Worm (Caenorhabditis elegans): Measurements from ENCODE around the gene mdt-4.
A peak's percentile ranks its signal among the peaks of the same experiment; 100 is the strongest.

The mdt-4 gene

ce11 chrII:4948118-4948517, 4.4 kb upstream of the mdt-4 start:
- TF ChIP-seq egrh-3 (GFP tag; IDR thresholded peaks at IDR 0.05) (no peak), B0336.3 (GFP tag; IDR thresholded peaks at IDR 0.05) (peak; percentile 62; the same call in 1 of the 2 replicates), atf-7 (tag; optimal IDR thresholded peaks at IDR 0.05) (no peak), F57A8.1 (GFP tag; optimal IDR thresholded peaks at IDR 0.05) (no peak), hsf-1 (GFP tag; IDR thresholded peaks at IDR 0.05) (no peak), zfh-2 (GFP tag; conservative IDR thresholded peaks at IDR 0.05) (no peak), ztf-25 (GFP tag; IDR thresholded peaks at IDR 0.05) (no peak), egl-18 (GFP tag; IDR thresholded peaks at IDR 0.05) (0 out of 2 replicates have a peak, but pooled peaks have one; percentile 54), F55B11.4 (tag; optimal IDR thresholded peaks at IDR 0.05; ENCODE audit: borderline replicate concordance, insufficient read depth) (no peak), sptf-2 (GFP tag; optimal IDR thresholded peaks at IDR 0.05) (no peak), Y95B8A.8 (GFP tag; IDR thresholded peaks at IDR 0.05) (no peak), madf-3 (GFP tag; IDR thresholded peaks at IDR 0.05) (no peak), ceh-79 (tag; optimal IDR thresholded peaks at IDR 0.05) (no peak), snpc-4 (GFP tag; optimal IDR thresholded peaks at IDR 0.05) (no peak), snpc-4 (tag; optimal IDR thresholded peaks at IDR 0.05) (no peak), lir-1 (GFP tag; conservative IDR thresholded peaks at IDR 0.05) (no peak), Y53G8AR.9 (GFP tag; conservative IDR thresholded peaks at IDR 0.05) (0 out of 2 replicates have a peak, but pooled peaks have one; percentile 47), mel-28 (tag; optimal IDR thresholded peaks at IDR 0.05; ENCODE audit: borderline replicate concordance) (no peak), mcd-1 (GFP tag; IDR thresholded peaks at IDR 0.05) (no peak), chd-7 (tag; optimal IDR thresholded peaks at IDR 0.05) (no peak), nhr-80 (tag; optimal IDR thresholded peaks at IDR 0.05) (no peak), F33H1.4 (GFP tag; IDR thresholded peaks at IDR 0.05) (no peak), K12H6.12 (tag; optimal IDR thresholded peaks at IDR 0.05) (no peak), snpc-1.3 (tag; optimal IDR thresholded peaks at IDR 0.05; ENCODE audit: insufficient read depth) (no peak), hmg-1.2 (GFP tag; IDR thresholded peaks at IDR 0.05) (peak; percentile 4; the same call in 1 of the 2 replicates), ama-1 (optimal IDR thresholded peaks at IDR 0.05) (no peak), ama-1 (GFP tag; optimal IDR thresholded peaks at IDR 0.05) (no peak), ztf-3 (GFP tag; optimal IDR thresholded peaks at IDR 0.05) (no peak), ekl-4 (GFP tag; IDR thresholded peaks at IDR 0.05) (0 out of 2 replicates have a peak, but pooled peaks have one; percentile 17), madf-6 (GFP tag; IDR thresholded peaks at IDR 0.05) (peak; percentile 43), nfyb-1 (GFP tag; IDR thresholded peaks at IDR 0.05) (0 out of 2 replicates have a peak, but pooled peaks have one; percentile 10), F39B2.1 (GFP tag; IDR thresholded peaks at IDR 0.05) (no peak), him-1 (tag; optimal IDR thresholded peaks at IDR 0.05) (no peak), ztf-22 (GFP tag; optimal IDR thresholded peaks at IDR 0.05) (no peak), ets-4 (GFP tag; optimal IDR thresholded peaks at IDR 0.05) (no peak), snpc-3.4 (tag; optimal IDR thresholded peaks at IDR 0.05) (peak; percentile 46), aptf-3 (GFP tag; IDR thresholded peaks at IDR 0.05) (no peak), F23B12.7 (tag; optimal IDR thresholded peaks at IDR 0.05; ENCODE audit: insufficient read depth) (no peak), zim-3 (tag; optimal IDR thresholded peaks at IDR 0.05) (no peak), ztf-6 (GFP tag; IDR thresholded peaks at IDR 0.05) (no peak), repo-1 (tag; optimal IDR thresholded peaks at IDR 0.05) (peak; percentile 63), nhr-120 (GFP tag; IDR thresholded peaks at IDR 0.05) (no peak), gei-17 (GFP tag; optimal IDR thresholded peaks at IDR 0.05) (no peak), K11D2.4 (GFP tag; IDR thresholded peaks at IDR 0.05) (no peak), rpc-1 (optimal IDR thresholded peaks at IDR 0.05) (no peak), rpc-1 (tag; optimal IDR thresholded peaks at IDR 0.05) (no peak), die-1 (tag; optimal IDR thresholded peaks at IDR 0.05) (no peak), snpc-1.1 (tag; optimal IDR thresholded peaks at IDR 0.05; ENCODE audit: insufficient read depth) (no peak), unc-62 (GFP tag; optimal IDR thresholded peaks at IDR 0.05) (no peak), hmg-20 (GFP tag; IDR thresholded peaks at IDR 0.05) (no peak)
